Worm (Caenorhabditis elegans) whole organism, L3 larva: ENCODE results near the gene M03A8.3.

Experiments
- ama-1 ChIP-seq: fragments of 150-350 bp; optimal IDR thresholded peaks from 2 replicates; lab custom pipeline; 2018
- nhr-11 ChIP-seq: fragments of 150-350 bp; optimal IDR thresholded peaks from 2 replicates; lab custom pipeline; 2014; ENCODE audit warnings: missing biosample characterization, missing genetic modification characterization
- nhr-77 ChIP-seq: fragments of 150-350 bp; optimal IDR thresholded peaks from 2 replicates; lab custom pipeline; 2014; ENCODE audit warnings: missing biosample characterization, missing genetic modification characterization
- pqm-1 ChIP-seq: fragments of 150-350 bp; optimal IDR thresholded peaks from 2 replicates; lab custom pipeline; 2017; ENCODE audit warnings: missing biosample characterization, missing genetic modification characterization, inconsistent platforms

- TF ChIP-seq nhr-77 (no peak), ama-1 (lab: Kevin White, UChicago) (no peak), nhr-11 (tag; lab: Kevin White, UChicago) (no peak), pqm-1 (tag; lab: Kevin White, UChicago) (peak; percentile 48)
These were observed 9.4 kb upstream of the M03A8.3 start for ce11 chrX:6790457-6790856.
